Worm (Caenorhabditis elegans) whole organism, L4 larva: ENCODE measurements around the gene ztf-25.

Experiments
- aly-2 ChIP-seq: sonication (generic microtip); optimal IDR thresholded peaks from 2 replicates; lab custom pipeline; 2018; ENCODE audit warnings: missing biosample characterization, missing genetic modification characterization
- ceh-62 ChIP-seq: sonication (generic microtip); optimal IDR thresholded peaks from 2 replicates; lab custom pipeline; 2017; ENCODE audit warnings: missing biosample characterization, missing genetic modification characterization
- ceh-82 ChIP-seq: sonication (generic microtip); optimal IDR thresholded peaks from 2 replicates; lab custom pipeline; 2017; ENCODE audit warnings: missing biosample characterization, missing genetic modification characterization
- egl-27 ChIP-seq: sonication (generic microtip); optimal IDR thresholded peaks from 3 replicates; lab custom pipeline; 2017; ENCODE audit warnings: missing biosample characterization, missing genetic modification reagents, missing genetic modification characterization
- mdl-1 ChIP-seq, 2 experiments: fragments of 150-350 bp in 1 of 2; sonication (generic microtip) in 1 of 2; optimal IDR thresholded peaks; 2 replicates each; lab custom pipeline; 2014 to 2017; ENCODE audit warnings: missing biosample characterization in 2 of 2, missing genetic modification characterization in 2 of 2
- nhr-11 ChIP-seq: fragments of 150-350 bp; optimal IDR thresholded peaks from 2 replicates; lab custom pipeline; 2014; ENCODE audit warnings: missing biosample characterization, missing genetic modification characterization
- nhr-42 ChIP-seq: fragments of 200-800 bp; sonication (Bioruptor generic); IDR thresholded peaks from 2 replicates; pipeline ENCODE4 v1.3.6; 2022; ENCODE audit warnings: missing genetic modification characterization, missing compliant biosample characterization
- nhr-6 ChIP-seq: fragments of 150-350 bp; optimal IDR thresholded peaks from 2 replicates; lab custom pipeline; 2014; ENCODE audit warnings: missing biosample characterization, missing genetic modification characterization
- nhr-76 ChIP-seq: fragments of 150-350 bp; optimal IDR thresholded peaks from 2 replicates; lab custom pipeline; 2014; ENCODE audit warnings: missing biosample characterization, missing genetic modification characterization
- pha-4 ChIP-seq, 2 experiments: fragments of 150-350 bp in 1 of 2; fragments of 200-800 bp in 1 of 2; sonication (Bioruptor generic) in 1 of 2; IDR thresholded peaks in 1 of 2; optimal IDR thresholded peaks in 1 of 2; 2 replicates each; pipeline versions ENCODE4 v1.3.6 to Lab custom; 2014 to 2022; ENCODE audit warnings: missing genetic modification characterization in 2 of 2, missing genetic modification reagents in 2 of 2, missing biosample characterization in 1 of 2, missing compliant biosample characterization in 1 of 2
- pqm-1 ChIP-seq: sonication (generic microtip); optimal IDR thresholded peaks from 2 replicates; lab custom pipeline; 2017; ENCODE audit warnings: missing biosample characterization, missing genetic modification characterization
- unc-62 ChIP-seq, 3 experiments: fragments of 150-350 bp in 1 of 3; sonication (generic microtip); optimal IDR thresholded peaks in 2 of 3; peaks in 1 of 3; 1 replicate in 1 of 3; 2 replicates in 2 of 3; lab custom pipeline; 2014 to 2017; ENCODE audit warnings: missing biosample characterization in 3 of 3, missing genetic modification characterization in 3 of 3, missing genetic modification reagents in 3 of 3, missing genotype in 1 of 3

ce11 chrV:17558946-17559345 is 42.7 kb upstream of the ztf-25 start, which contains the start of gene fbxa-172:
- TF ChIP-seq mdl-1 (tag; optimal IDR thresholded peaks at IDR 0.05; lab: Kevin White, UChicago) (no peak), pha-4 (GFP tag; IDR thresholded peaks at IDR 0.05; lab: Robert Waterston, UW) (no peak), pha-4 (tag; optimal IDR thresholded peaks at IDR 0.05; lab: Kevin White, UChicago) (no peak), nhr-76 (tag; lab: Kevin White, UChicago) (no peak), ceh-82 (tag; lab: Kevin White, UChicago) (no peak), aly-2 (tag; lab: Kevin White, UChicago) (no peak), unc-62 (GFP tag; optimal IDR thresholded peaks at IDR 0.05 in 1 of 2; lab: Kevin White, UChicago) (no peak), unc-62 (tag; optimal IDR thresholded peaks at IDR 0.05; lab: Kevin White, UChicago) (no peak), nhr-42 (no peak), nhr-11 (tag; lab: Kevin White, UChicago) (no peak), ceh-62 (tag; lab: Kevin White, UChicago) (no peak), pqm-1 (tag; lab: Kevin White, UChicago) (no peak), nhr-6 (tag; lab: Kevin White, UChicago) (no peak), egl-27 (tag; lab: Kevin White, UChicago) (no peak)
